Fruit fly (Drosophila melanogaster): ENCODE results near the gene Hsp60C.

- TF ChIP-seq CG8301 (tag; optimal IDR thresholded peaks at IDR 0.05) (no peak), CG32121 (GFP tag; IDR thresholded peaks at IDR 0.05) (no peak), CG4496 (GFP tag; IDR thresholded peaks at IDR 0.05) (no peak)
Observed at dm6 chr2L:5706074-5706473, 43.4 kb downstream of the Hsp60C start, which contains the start of gene CG7236.
